Worm (Caenorhabditis elegans) whole organism, L2 larva: Measurements from ENCODE around the gene C27A2.8.
"Not testable (repeated sequence)": the region's sequence is repeated elsewhere in the genome, so short reads cannot be mapped to it uniquely, and the experiment has no call there.

ENCODE experiments used
- C34F6.9 ChIP-seq: fragments of 150-350 bp; optimal IDR thresholded peaks from 2 replicates; lab custom pipeline; 2014; ENCODE audit warnings: missing biosample characterization, missing genetic modification characterization
- dmd-4 ChIP-seq: sonication (generic microtip); optimal IDR thresholded peaks from 2 replicates; lab custom pipeline; 2017; ENCODE audit warnings: missing biosample characterization, missing genetic modification characterization
- elt-3 ChIP-seq: sonication (generic microtip); optimal IDR thresholded peaks from 2 replicates; lab custom pipeline; 2017; ENCODE audit warnings: missing biosample characterization, missing genetic modification characterization
- fos-1 ChIP-seq: fragments of 150-350 bp; optimal IDR thresholded peaks from 2 replicates; lab custom pipeline; 2014; ENCODE audit warnings: missing biosample characterization, missing genetic modification characterization
- gmeb-1 ChIP-seq: fragments of 150-350 bp; optimal IDR thresholded peaks from 2 replicates; lab custom pipeline; 2014; ENCODE audit warnings: missing biosample characterization, missing genetic modification characterization
- mbf-1 ChIP-seq: sonication (generic microtip); optimal IDR thresholded peaks from 2 replicates; lab custom pipeline; 2017; ENCODE audit warnings: missing biosample characterization, missing genetic modification characterization
- nhr-10 ChIP-seq: sonication (generic microtip); optimal IDR thresholded peaks from 2 replicates; lab custom pipeline; 2017; ENCODE audit warnings: missing biosample characterization, missing genetic modification characterization
- nhr-11 ChIP-seq: fragments of 150-350 bp; optimal IDR thresholded peaks from 2 replicates; lab custom pipeline; 2014; ENCODE audit warnings: missing biosample characterization, missing genetic modification characterization
- nhr-12 ChIP-seq: fragments of 150-350 bp; optimal IDR thresholded peaks from 2 replicates; lab custom pipeline; 2014; ENCODE audit warnings: missing biosample characterization, missing genetic modification characterization
- nhr-23 ChIP-seq: fragments of 150-350 bp; optimal IDR thresholded peaks from 2 replicates; lab custom pipeline; 2014; ENCODE audit warnings: missing biosample characterization, missing genetic modification reagents, missing genetic modification characterization
- nhr-237 ChIP-seq: fragments of 150-350 bp; optimal IDR thresholded peaks from 2 replicates; lab custom pipeline; 2014; ENCODE audit warnings: missing biosample characterization, missing genetic modification characterization
- unc-55 ChIP-seq: fragments of 150-350 bp; sonication (generic microtip); optimal IDR thresholded peaks from 3 replicates; lab custom pipeline; 2014; ENCODE audit warnings: missing biosample characterization, missing genetic modification reagents, missing genetic modification characterization
- ztf-11 ChIP-seq: sonication (generic microtip); optimal IDR thresholded peaks from 2 replicates; lab custom pipeline; 2017; ENCODE audit warnings: missing biosample characterization, missing genetic modification characterization

DNA sequence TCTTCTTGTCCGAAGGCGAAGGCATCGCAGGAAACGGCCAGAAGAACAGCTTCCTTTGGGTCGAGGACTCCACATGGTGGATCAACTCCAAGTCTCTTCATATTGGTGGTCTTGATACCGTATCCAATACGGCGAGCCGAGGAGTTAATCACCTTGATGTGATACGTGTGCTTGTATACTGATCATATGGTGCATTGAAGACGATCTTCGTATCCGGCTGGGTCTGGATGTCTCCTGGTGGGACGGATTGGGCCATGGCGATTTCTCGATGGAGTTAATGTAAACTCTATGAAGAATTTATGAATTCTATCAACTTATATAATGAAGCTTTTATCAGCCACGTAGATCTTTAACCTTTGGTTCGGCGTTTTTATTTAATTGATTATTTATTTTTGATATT is 47.4 kb upstream of the C27A2.8 start, which contains the start of gene msp-74:
- not testable (repeated sequence) for TF ChIP-seq C34F6.9 (tag; lab: Kevin White, UChicago); nhr-10 (tag; lab: Kevin White, UChicago); nhr-12 (tag; lab: Kevin White, UChicago); nhr-237 (tag; lab: Kevin White, UChicago); elt-3 (tag; lab: Kevin White, UChicago); unc-55 (GFP tag; lab: Kevin White, UChicago); fos-1 (tag; lab: Kevin White, UChicago); nhr-11 (tag; lab: Kevin White, UChicago); dmd-4 (tag; lab: Kevin White, UChicago); gmeb-1 (tag; lab: Kevin White, UChicago); mbf-1; nhr-23 (tag; lab: Kevin White, UChicago); ztf-11 (tag; lab: Kevin White, UChicago)
